Worm (Caenorhabditis elegans): ENCODE measurements around the gene F28F5.4.

ce11 chrIII:6795326-6795725, 21.5 kb downstream of the F28F5.4 start, which contains the start of gene R05H11.1:
- TF ChIP-seq unc-62 (GFP tag; optimal IDR thresholded peaks at IDR 0.05) (no peak), mcd-1 (GFP tag; IDR thresholded peaks at IDR 0.05) (no peak), zfh-2 (GFP tag; conservative IDR thresholded peaks at IDR 0.05) (no peak), ama-1 (optimal IDR thresholded peaks at IDR 0.05) (no peak), ama-1 (GFP tag; optimal IDR thresholded peaks at IDR 0.05) (no peak), pha-4 (tag; optimal IDR thresholded peaks at IDR 0.05) (no peak), Y95B8A.8 (GFP tag; IDR thresholded peaks at IDR 0.05) (no peak), attf-6 (GFP tag; IDR thresholded peaks at IDR 0.05) (no peak)

All from whole organism, young adult.